Worm (Caenorhabditis elegans): ENCODE data around the gene F23B2.10.

DNA sequence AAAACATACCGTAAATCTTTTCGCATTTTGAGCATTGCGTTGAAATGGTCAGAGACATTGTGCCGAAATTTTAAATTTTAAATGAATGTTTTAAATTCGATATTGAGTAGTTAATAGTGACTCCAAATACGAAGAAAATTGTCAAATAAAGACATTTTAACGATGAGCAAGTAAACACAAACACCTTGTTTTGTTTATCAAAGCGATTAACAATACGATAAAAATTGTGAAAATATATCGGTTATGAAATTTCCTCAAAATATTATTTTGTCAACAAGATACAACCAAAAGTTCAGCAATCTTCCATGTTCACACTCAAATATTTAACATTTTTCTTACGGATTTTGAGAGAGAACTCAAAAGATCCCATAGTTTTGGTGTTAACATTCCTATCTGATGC is at the start of gene F23B2.10:
- TF ChIP-seq blmp-1 (tag; optimal IDR thresholded peaks at IDR 0.05) (no peak), snpc-4 (tag; optimal IDR thresholded peaks at IDR 0.05) (no peak), nhr-76 (tag; optimal IDR thresholded peaks at IDR 0.05) (no peak), mls-2 (tag; optimal IDR thresholded peaks at IDR 0.05) (no peak), elt-1 (tag; optimal IDR thresholded peaks at IDR 0.05; ENCODE audit: borderline replicate concordance, insufficient read depth) (no peak), pha-4 (tag; optimal IDR thresholded peaks at IDR 0.05) (no peak), nhr-237 (tag; optimal IDR thresholded peaks at IDR 0.05) (no peak)

Data from whole organism, mixed stage, embryonic.